Worm (Caenorhabditis elegans): ENCODE data around the gene Y40B10A.5.

DNA sequence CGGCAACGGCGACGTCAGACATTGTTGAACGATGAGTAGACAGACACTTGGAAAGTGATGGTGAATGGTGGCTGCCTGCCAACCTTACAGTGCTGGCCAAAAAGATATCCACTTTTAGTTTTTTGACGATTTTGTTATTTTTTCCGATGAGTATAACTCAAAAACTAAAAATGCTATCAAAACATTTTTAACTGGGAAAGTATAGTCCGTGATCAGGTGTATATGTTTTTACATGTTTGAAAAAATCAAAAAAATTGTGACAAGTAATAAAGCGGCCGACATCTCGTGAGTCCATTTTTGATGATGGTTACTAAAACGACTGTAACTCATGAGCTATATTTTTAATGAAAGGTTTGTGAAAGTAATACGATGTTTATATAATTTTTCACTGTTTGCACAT lies 14.4 kb downstream of the Y40B10A.5 start, which contains the start of gene hil-6:
- TF ChIP-seq W03F9.2 (tag; optimal IDR thresholded peaks at IDR 0.05) = no peak
- no peak for TF ChIP-seq dao-5 (tag; optimal IDR thresholded peaks at IDR 0.05)
- TF ChIP-seq him-1 (tag; optimal IDR thresholded peaks at IDR 0.05) = no peak

Measured in whole organism, L4/young adult.